Fruit fly (Drosophila melanogaster): ENCODE data around the gene Dlc90F.

Dlc90F gene

DNA sequence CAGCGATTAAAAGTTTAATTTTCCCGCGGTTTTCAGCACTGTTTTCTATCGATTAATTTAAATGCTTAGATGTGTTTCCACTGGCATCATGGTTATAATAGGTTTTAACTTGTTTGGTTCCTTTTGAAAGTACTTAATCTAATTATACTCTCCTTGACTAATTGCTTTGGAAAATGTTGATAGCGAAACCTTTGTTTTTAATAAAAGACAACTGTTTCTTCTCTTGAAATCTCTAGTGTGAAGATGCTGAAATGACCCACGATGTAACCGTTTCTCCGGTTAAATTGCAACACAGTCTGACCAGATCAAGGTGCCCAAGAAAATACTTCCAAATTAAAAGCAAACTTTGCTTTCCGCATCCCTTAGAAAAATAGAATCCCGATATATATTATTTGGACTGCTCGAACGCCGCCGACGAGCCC is at the start of gene Dlc90F:
Gene Dlc90F, plus strand, starts transcription at position 330 of the 422 bp plus-strand sequence.
- TF ChIP-seq cnc (optimal IDR thresholded peaks at IDR 0.05) (no peak), Mnt (GFP tag; optimal IDR thresholded peaks at IDR 0.05) (peak; percentile 66), kay (GFP tag; ENCODE audit: borderline replicate concordance) (peak; percentile 93), CG7045 (GFP tag; optimal IDR thresholded peaks at IDR 0.05) (peak; percentile 35), pad (GFP tag; optimal IDR thresholded peaks at IDR 0.05) (peak; percentile 36), tj (GFP tag; optimal IDR thresholded peaks at IDR 0.05) (peak; percentile 47), CG33017 (tag; optimal IDR thresholded peaks at IDR 0.05) (peak; percentile 45), CG12768 (GFP tag; optimal IDR thresholded peaks at IDR 0.05) (peak; percentile 49), ovo (GFP tag; optimal IDR thresholded peaks at IDR 0.05) (peak; percentile 45), Clk (GFP tag; optimal IDR thresholded peaks at IDR 0.05) (peak; percentile 39), cic (GFP tag; optimal IDR thresholded peaks at IDR 0.05) (no peak), Crg-1 (GFP tag; optimal IDR thresholded peaks at IDR 0.05) (peak; percentile 72), CG5204 (GFP tag; optimal IDR thresholded peaks at IDR 0.05) (no peak), CG1620 (GFP tag; optimal IDR thresholded peaks at IDR 0.05) (peak; percentile 57), bab1 (GFP tag; optimal IDR thresholded peaks at IDR 0.05) (peak; percentile 69), CG11617 (GFP tag; optimal IDR thresholded peaks at IDR 0.05) (peak; percentile 61), CG14711 (tag; optimal IDR thresholded peaks at IDR 0.05) (peak; percentile 59), Hr96 (GFP tag; optimal IDR thresholded peaks at IDR 0.05) (peak; percentile 79), toe (GFP tag; optimal IDR thresholded peaks at IDR 0.05) (peak; percentile 85), CG7101 (tag; optimal IDR thresholded peaks at IDR 0.05) (peak; percentile 71)

DNA sequence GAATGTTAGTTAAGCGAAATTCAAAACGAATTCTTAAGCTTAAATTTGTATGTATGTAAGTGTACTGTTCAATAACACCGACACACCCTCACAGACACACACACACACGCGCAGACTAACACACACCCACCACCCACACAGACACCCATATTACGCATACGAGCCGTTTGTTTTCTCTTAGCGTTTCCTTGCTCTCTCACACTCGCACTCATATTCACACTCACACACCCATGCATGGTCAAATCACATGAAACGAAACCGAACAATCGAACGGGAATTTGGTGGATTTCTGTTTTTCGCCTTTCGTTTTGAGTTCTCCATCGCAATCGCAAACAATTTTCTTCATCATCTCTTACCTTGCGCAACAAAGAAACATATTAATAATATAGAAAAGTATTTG is 49.8 kb upstream of the Dlc90F start:
- TF ChIP-seq CG7045 (GFP tag; optimal IDR thresholded peaks at IDR 0.05) (no peak), ovo (GFP tag; optimal IDR thresholded peaks at IDR 0.05) (peak; percentile 43), tj (GFP tag; optimal IDR thresholded peaks at IDR 0.05) (peak; percentile 46), Clk (GFP tag; optimal IDR thresholded peaks at IDR 0.05) (no peak), pad (GFP tag; optimal IDR thresholded peaks at IDR 0.05) (peak; percentile 19)

DNA sequence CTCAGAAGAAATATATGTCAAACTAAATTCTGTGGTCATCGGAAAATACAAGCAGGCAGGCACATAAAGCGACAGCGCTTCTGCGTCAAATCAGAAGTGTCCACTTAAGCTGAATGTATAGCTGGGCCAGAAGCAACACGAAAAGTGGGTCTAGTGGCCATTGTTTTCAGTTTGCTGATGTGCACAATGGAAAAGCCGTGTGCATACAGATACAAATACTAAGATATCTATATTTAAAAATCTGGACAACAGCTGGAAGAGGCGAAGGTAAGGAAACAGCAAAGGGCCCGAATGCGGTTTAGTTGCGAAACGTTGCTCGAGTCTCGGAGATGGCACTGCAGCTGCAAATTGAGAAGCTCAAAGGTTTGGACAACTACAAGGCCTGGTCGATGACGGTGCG is 48.2 kb upstream of the Dlc90F start, which contains the start of gene CG18598:
Gene CG18598, plus strand, starts transcription at position 301 of the 400 bp plus-strand sequence.
- TF ChIP-seq bab1 (GFP tag; optimal IDR thresholded peaks at IDR 0.05) (no peak), toe (GFP tag; optimal IDR thresholded peaks at IDR 0.05) (no peak), pad (GFP tag; optimal IDR thresholded peaks at IDR 0.05) (no peak), tj (GFP tag; optimal IDR thresholded peaks at IDR 0.05) (peak; percentile 26), Clk (GFP tag; optimal IDR thresholded peaks at IDR 0.05) (no peak), CG7101 (tag; optimal IDR thresholded peaks at IDR 0.05) (no peak), ovo (GFP tag; optimal IDR thresholded peaks at IDR 0.05) (no peak)

DNA sequence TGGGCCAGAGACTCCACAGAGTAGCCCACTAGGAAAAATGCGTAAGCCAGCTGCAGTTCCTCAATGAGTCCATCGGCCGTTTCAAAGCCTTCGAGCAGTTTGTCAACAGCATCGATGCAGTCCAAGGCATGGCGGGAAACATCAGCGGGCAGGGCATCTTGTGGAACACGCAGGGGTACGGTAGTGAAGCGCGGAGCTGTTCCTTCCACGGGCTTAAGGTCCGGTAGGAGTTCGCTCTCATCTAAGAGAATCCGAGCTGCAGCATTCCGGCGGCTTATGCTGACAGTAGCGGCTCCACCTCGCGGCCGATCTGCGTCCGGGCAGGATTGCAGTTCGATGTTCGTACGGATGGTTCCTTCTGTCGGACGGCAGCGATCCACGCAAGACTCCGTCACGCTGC is 47.2 kb upstream of the Dlc90F start:
- TF ChIP-seq bab1 (GFP tag; optimal IDR thresholded peaks at IDR 0.05) (no peak), Mnt (GFP tag; optimal IDR thresholded peaks at IDR 0.05) (no peak), CG11617 (GFP tag; optimal IDR thresholded peaks at IDR 0.05) (no peak), Hr96 (GFP tag; optimal IDR thresholded peaks at IDR 0.05) (no peak), CG12768 (GFP tag; optimal IDR thresholded peaks at IDR 0.05) (no peak), ovo (GFP tag; optimal IDR thresholded peaks at IDR 0.05) (no peak), CG5204 (GFP tag; optimal IDR thresholded peaks at IDR 0.05) (no peak), Clk (GFP tag; optimal IDR thresholded peaks at IDR 0.05) (no peak), tj (GFP tag; optimal IDR thresholded peaks at IDR 0.05) (no peak), cic (GFP tag; optimal IDR thresholded peaks at IDR 0.05) (no peak), pad (GFP tag; optimal IDR thresholded peaks at IDR 0.05) (no peak), cnc (optimal IDR thresholded peaks at IDR 0.05) (no peak), Crg-1 (GFP tag; optimal IDR thresholded peaks at IDR 0.05) (no peak), CG33017 (tag; optimal IDR thresholded peaks at IDR 0.05) (no peak), CG7101 (tag; optimal IDR thresholded peaks at IDR 0.05) (no peak)

DNA sequence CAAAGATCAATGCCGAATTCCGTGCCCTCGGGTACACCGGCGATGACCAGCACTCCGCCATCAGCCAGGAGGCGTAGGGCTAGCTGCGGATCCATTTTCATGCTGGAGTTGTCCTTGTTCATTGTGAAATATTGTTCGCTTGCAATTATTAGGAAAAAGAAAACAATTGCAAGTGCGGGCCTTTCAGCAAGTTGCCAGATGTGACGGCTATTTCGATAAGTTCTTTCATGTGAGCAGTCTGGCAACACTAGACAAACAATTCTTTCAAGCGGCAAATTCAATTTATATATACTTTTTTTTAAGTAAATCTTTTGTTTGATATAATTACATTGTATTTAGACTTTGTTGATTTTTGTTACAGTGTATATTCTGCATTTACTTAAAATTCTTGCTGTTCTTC is 46.5 kb upstream of the Dlc90F start, which contains the start of gene CG12320:
Gene CG12320, minus strand, starts transcription at position 157 of the 400 bp plus-strand sequence.
- peak; percentile 45 for TF ChIP-seq bab1 (GFP tag; optimal IDR thresholded peaks at IDR 0.05)
- TF ChIP-seq pad (GFP tag; optimal IDR thresholded peaks at IDR 0.05), result no peak
- no peak for TF ChIP-seq tj (GFP tag; optimal IDR thresholded peaks at IDR 0.05)

DNA sequence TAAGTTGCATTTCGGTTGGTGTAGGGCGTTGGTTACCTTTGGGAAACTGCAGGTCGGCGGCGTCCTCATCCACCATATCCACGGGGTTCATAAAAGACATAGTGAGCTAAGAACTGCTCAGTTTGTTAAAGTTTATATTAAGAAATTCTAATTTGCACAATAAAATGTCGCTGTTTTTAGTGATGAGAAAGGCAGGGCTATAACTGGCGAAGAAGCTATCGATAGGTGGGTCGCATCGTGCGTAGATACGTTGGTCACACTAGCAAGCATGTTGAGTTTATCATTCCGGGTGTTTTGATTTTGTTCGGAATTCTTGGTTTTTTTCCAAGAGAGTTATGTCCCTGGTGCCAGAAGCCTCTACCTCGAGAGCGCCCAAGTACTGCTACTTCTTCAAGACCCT is 43.7 kb upstream of the Dlc90F start, which contains the start of the genes Ada2a, Polr2D, Tgs1 and moi:
Gene Ada2a, minus strand, starts transcription at position 207 of the 400 bp plus-strand sequence.
Gene Polr2D, minus strand, starts transcription at position 207 of the 400 bp plus-strand sequence.
Gene Tgs1, plus strand, starts transcription at position 250 of the 400 bp plus-strand sequence.
Gene moi, plus strand, starts transcription at position 250 of the 400 bp plus-strand sequence.
- TF ChIP-seq Mnt (GFP tag; optimal IDR thresholded peaks at IDR 0.05) (peak; percentile 21), bab1 (GFP tag; optimal IDR thresholded peaks at IDR 0.05) (peak; percentile 57), CG7101 (tag; optimal IDR thresholded peaks at IDR 0.05) (no peak)

DNA sequence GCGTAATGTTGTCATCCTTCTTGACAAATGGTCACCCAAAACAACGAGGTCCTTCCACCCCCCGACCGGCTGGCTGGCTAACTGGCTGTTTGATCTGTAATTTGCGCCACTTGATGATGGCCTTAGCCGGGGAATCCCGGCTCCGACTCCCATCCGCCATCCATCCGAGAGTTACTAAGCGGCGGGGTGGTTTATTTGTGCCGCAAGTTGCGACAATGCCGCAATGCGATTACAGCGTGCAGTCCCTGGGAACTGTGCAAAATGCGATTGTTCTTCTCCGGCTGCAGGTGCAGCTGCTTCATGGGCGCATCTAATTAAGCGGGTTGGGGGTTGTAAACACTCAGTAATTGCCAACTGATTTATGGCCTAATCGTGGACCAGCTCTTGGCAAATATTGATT is 39.0 kb upstream of the Dlc90F start:
- TF ChIP-seq CG7045 (GFP tag; optimal IDR thresholded peaks at IDR 0.05) (no peak), cic (GFP tag; optimal IDR thresholded peaks at IDR 0.05) (no peak), CG5204 (GFP tag; optimal IDR thresholded peaks at IDR 0.05) (no peak), CG33017 (tag; optimal IDR thresholded peaks at IDR 0.05) (no peak), ovo (GFP tag; optimal IDR thresholded peaks at IDR 0.05) (no peak), Mnt (GFP tag; optimal IDR thresholded peaks at IDR 0.05) (no peak), kay (GFP tag; ENCODE audit: borderline replicate concordance) (no peak), bab1 (GFP tag; optimal IDR thresholded peaks at IDR 0.05) (no peak), pad (GFP tag; optimal IDR thresholded peaks at IDR 0.05) (no peak), Crg-1 (GFP tag; optimal IDR thresholded peaks at IDR 0.05) (no peak)
